Fruit fly (Drosophila melanogaster) whole organism, embryonic: ENCODE measurements around the gene Cka.
A peak's percentile ranks its signal among the peaks of the same experiment; 100 is the strongest.

Experiments
- Abd-B ChIP-seq: fragments of 200-800 bp; sonication (Bioruptor generic); optimal IDR thresholded peaks from 2 replicates; lab custom pipeline; 2018; ENCODE audit warnings: missing biosample characterization, mild to moderate bottlenecking, missing genetic modification characterization, moderate library complexity
- Atf-2 ChIP-seq: fragments of 200-800 bp; sonication (Bioruptor generic); optimal IDR thresholded peaks from 2 replicates; lab custom pipeline; 2016; ENCODE audit warnings: missing biosample characterization, missing genetic modification characterization
- Bgb ChIP-seq: fragments of 200-800 bp; sonication (Bioruptor generic); IDR thresholded peaks from 2 replicates; pipeline ENCODE4 v1.3.6; 2022; ENCODE audit warnings: missing biosample characterization, missing genetic modification characterization; ENCODE audit not compliant: partially characterized antibody
- Bteb2 ChIP-seq: fragments of 200-800 bp; sonication (Bioruptor generic); optimal IDR thresholded peaks from 2 replicates; lab custom pipeline; 2016; ENCODE audit warnings: missing biosample characterization, missing genetic modification characterization
- CG10274 ChIP-seq: fragments of 200-800 bp; sonication (Bioruptor generic); optimal IDR thresholded peaks from 3 replicates; lab custom pipeline; 2017; ENCODE audit warnings: missing biosample characterization, mild to moderate bottlenecking, missing genetic modification characterization
- CG10462 ChIP-seq: fragments of 200-800 bp; sonication (Bioruptor generic); optimal IDR thresholded peaks from 2 replicates; lab custom pipeline; 2016; ENCODE audit warnings: missing biosample characterization, missing genetic modification characterization
- CG11696 ChIP-seq: fragments of 200-800 bp; sonication (Bioruptor generic); IDR thresholded peaks from 2 replicates; pipeline ENCODE4 v1.3.6; 2022; ENCODE audit warnings: missing biosample characterization, missing genetic modification characterization
- CG12236 ChIP-seq: fragments of 200-800 bp; sonication (Bioruptor generic); optimal IDR thresholded peaks from 2 replicates; lab custom pipeline; 2016; ENCODE audit warnings: missing biosample characterization, missing genetic modification characterization
- CG12391 ChIP-seq: fragments of 200-800 bp; sonication (Bioruptor generic); optimal IDR thresholded peaks from 3 replicates; lab custom pipeline; 2018; ENCODE audit warnings: missing biosample characterization, mild to moderate bottlenecking, missing genetic modification characterization, moderate library complexity
- CG12744 ChIP-seq: fragments of 200-800 bp; sonication (Bioruptor generic); optimal IDR thresholded peaks from 2 replicates; lab custom pipeline; 2016; ENCODE audit warnings: missing biosample characterization, missing genetic modification characterization
- CG1647 ChIP-seq: fragments of 200-800 bp; sonication (Bioruptor generic); optimal IDR thresholded peaks from 3 replicates; lab custom pipeline; 2016; ENCODE audit warnings: missing biosample characterization, missing genetic modification characterization
- CG1832 ChIP-seq: fragments of 200-800 bp; sonication (Bioruptor generic); optimal IDR thresholded peaks from 2 replicates; lab custom pipeline; 2017; ENCODE audit warnings: missing biosample characterization, mild to moderate bottlenecking, missing genetic modification characterization, inconsistent platforms
- CG2116 ChIP-seq: fragments of 200-800 bp; sonication (Bioruptor generic); optimal IDR thresholded peaks from 3 replicates; lab custom pipeline; 2018; ENCODE audit warnings: missing biosample characterization, mild to moderate bottlenecking, missing genetic modification characterization
- CG2129 ChIP-seq: fragments of 200-800 bp; sonication (Bioruptor generic); IDR thresholded peaks from 2 replicates; pipeline ENCODE4 v1.3.6; 2022; ENCODE audit warnings: missing biosample characterization, missing genetic modification characterization; ENCODE audit not compliant: partially characterized antibody
- CG2202 ChIP-seq: fragments of 200-800 bp; sonication (Bioruptor generic); optimal IDR thresholded peaks from 2 replicates; lab custom pipeline; 2018; ENCODE audit warnings: missing biosample characterization, mild to moderate bottlenecking, missing genetic modification characterization
- CG30403 ChIP-seq: fragments of 200-800 bp; sonication (Bioruptor generic); optimal IDR thresholded peaks from 3 replicates; lab custom pipeline; 2016; ENCODE audit warnings: missing biosample characterization, missing genetic modification characterization
- CG4282 ChIP-seq: fragments of 200-800 bp; sonication (Bioruptor generic); optimal IDR thresholded peaks from 2 replicates; lab custom pipeline; 2016; ENCODE audit warnings: missing biosample characterization, missing genetic modification characterization
- CG4404 ChIP-seq: fragments of 200-800 bp; sonication (Bioruptor generic); IDR thresholded peaks from 2 replicates; pipeline ENCODE4 v1.3.6; 2022; ENCODE audit warnings: missing biosample characterization, missing genetic modification characterization
- CG6654 ChIP-seq: fragments of 200-800 bp; sonication (Bioruptor generic); optimal IDR thresholded peaks from 2 replicates; lab custom pipeline; 2017; ENCODE audit warnings: missing biosample characterization, mild to moderate bottlenecking, missing genetic modification characterization
- CG6689 ChIP-seq: fragments of 200-800 bp; sonication (Bioruptor generic); IDR thresholded peaks from 2 replicates; pipeline ENCODE4 v1.3.6; 2022; ENCODE audit warnings: missing biosample characterization, missing genetic modification characterization
- CG9817 ChIP-seq: fragments of 200-800 bp; sonication (Bioruptor generic); optimal IDR thresholded peaks from 2 replicates; lab custom pipeline; 2018; ENCODE audit warnings: missing biosample characterization, mild to moderate bottlenecking, missing genetic modification characterization, moderate library complexity
- Dfd ChIP-seq, 2 experiments: fragments of >200 bp; optimal IDR thresholded peaks; 2 replicates each; lab custom pipeline; 2017; ENCODE audit warnings: missing biosample characterization in 2 of 2, missing genetic modification characterization in 2 of 2
- Drgx ChIP-seq: fragments of 200-800 bp; sonication (Bioruptor generic); IDR thresholded peaks from 2 replicates; pipeline ENCODE4 v1.3.6; 2022; ENCODE audit warnings: missing biosample characterization, missing genetic modification characterization
- Ets65A ChIP-seq: fragments of 200-800 bp; sonication (Bioruptor generic); peaks from one replicate; lab custom pipeline; 2016; ENCODE audit warnings: missing biosample characterization, missing genetic modification characterization
- NC2β ChIP-seq: fragments of 200-800 bp; sonication (Bioruptor generic); optimal IDR thresholded peaks from 2 replicates; lab custom pipeline; 2016; ENCODE audit warnings: missing biosample characterization, missing genetic modification characterization
- Neu2 ChIP-seq: fragments of 200-800 bp; sonication (Bioruptor generic); optimal IDR thresholded peaks from 3 replicates; lab custom pipeline; 2016; ENCODE audit warnings: missing biosample characterization, missing genetic modification characterization, borderline replicate concordance
- Nf-YB ChIP-seq: fragments of 200-800 bp; sonication (Bioruptor generic); optimal IDR thresholded peaks from 3 replicates; lab custom pipeline; 2019; ENCODE audit warnings: missing biosample characterization, mild to moderate bottlenecking, missing genetic modification characterization, moderate library complexity
- Six4 ChIP-seq: fragments of 200-800 bp; sonication (Bioruptor generic); optimal IDR thresholded peaks from 2 replicates; lab custom pipeline; 2016; ENCODE audit warnings: missing biosample characterization, missing genetic modification characterization
- Sox100B ChIP-seq: fragments of 200-800 bp; sonication (Bioruptor generic); optimal IDR thresholded peaks from 3 replicates; lab custom pipeline; 2018; ENCODE audit warnings: missing biosample characterization, mild to moderate bottlenecking, missing genetic modification characterization
- YL-1 ChIP-seq: fragments of 200-800 bp; sonication (Bioruptor generic); optimal IDR thresholded peaks from 3 replicates; lab custom pipeline; 2017; ENCODE audit warnings: missing biosample characterization, mild to moderate bottlenecking, missing genetic modification characterization
- aop ChIP-seq: fragments of 200-800 bp; sonication (Bioruptor generic); IDR thresholded peaks from 2 replicates; pipeline ENCODE4 v1.3.6; 2022; ENCODE audit warnings: missing biosample characterization, missing genetic modification characterization
- bowl ChIP-seq: fragments of 200-800 bp; sonication (Bioruptor generic); IDR thresholded peaks from 2 replicates; pipeline ENCODE4 v1.3.6; 2022; ENCODE audit warnings: missing biosample characterization, missing genetic modification characterization
- cas ChIP-seq: fragments of 200-800 bp; sonication (Bioruptor generic); IDR thresholded peaks from 2 replicates; pipeline ENCODE4 v1.3.6; 2022; ENCODE audit warnings: missing biosample characterization, missing genetic modification characterization
- crc ChIP-seq: fragments of 200-800 bp; sonication (Bioruptor generic); optimal IDR thresholded peaks from 2 replicates; lab custom pipeline; 2016; ENCODE audit warnings: missing biosample characterization, missing genetic modification characterization
- croc ChIP-seq: fragments of 200-800 bp; sonication (Bioruptor generic); conservative IDR thresholded peaks from 3 replicates; pipeline ENCODE4 v1.3.6; 2022; ENCODE audit warnings: missing biosample characterization, missing genetic modification characterization
- emc ChIP-seq: fragments of 200-800 bp; sonication (Bioruptor generic); optimal IDR thresholded peaks from 2 replicates; lab custom pipeline; 2016; ENCODE audit warnings: missing biosample characterization, missing genetic modification characterization
- ems ChIP-seq: fragments of 200-800 bp; sonication (Bioruptor generic); optimal IDR thresholded peaks from 3 replicates; lab custom pipeline; 2016; ENCODE audit warnings: missing biosample characterization, missing genetic modification characterization
- gcm2 ChIP-seq: fragments of 200-800 bp; sonication (Bioruptor generic); optimal IDR thresholded peaks from 2 replicates; lab custom pipeline; 2016; ENCODE audit warnings: missing biosample characterization, missing genetic modification characterization
- grau ChIP-seq: fragments of 200-800 bp; optimal IDR thresholded peaks from 3 replicates; lab custom pipeline; 2019; ENCODE audit warnings: missing biosample characterization, mild to moderate bottlenecking, missing genetic modification characterization, moderate library complexity
- gro ChIP-seq: fragments of 200-800 bp; sonication (Bioruptor generic); optimal IDR thresholded peaks from 2 replicates; lab custom pipeline; 2016; ENCODE audit warnings: missing biosample characterization, missing genetic modification characterization
- ind ChIP-seq: fragments of 200-800 bp; sonication (Bioruptor generic); optimal IDR thresholded peaks from 3 replicates; lab custom pipeline; 2016; ENCODE audit warnings: missing biosample characterization, missing genetic modification characterization
- inv ChIP-seq: fragments of 200-800 bp; sonication (Bioruptor generic); IDR thresholded peaks from 2 replicates; pipeline ENCODE4 v1.3.6; 2022; ENCODE audit warnings: missing biosample characterization, missing genetic modification characterization; ENCODE audit not compliant: partially characterized antibody
- lmd ChIP-seq: fragments of 200-800 bp; sonication (Bioruptor generic); IDR thresholded peaks from 2 replicates; pipeline ENCODE4 v1.3.6; 2022; ENCODE audit warnings: missing biosample characterization, missing genetic modification characterization
- luna ChIP-seq: fragments of 200-800 bp; sonication (Bioruptor generic); optimal IDR thresholded peaks from 2 replicates; lab custom pipeline; 2016; ENCODE audit warnings: missing biosample characterization, missing genetic modification characterization
- onecut ChIP-seq: fragments of 200-800 bp; sonication (Bioruptor generic); IDR thresholded peaks from 2 replicates; pipeline ENCODE4 v1.3.6; 2022; ENCODE audit warnings: missing biosample characterization, missing genetic modification characterization
- pb ChIP-seq: fragments of 200-800 bp; sonication (Bioruptor generic); optimal IDR thresholded peaks from 3 replicates; lab custom pipeline; 2016; ENCODE audit warnings: missing biosample characterization, missing genetic modification characterization
- trem ChIP-seq: fragments of 200-800 bp; optimal IDR thresholded peaks from 3 replicates; lab custom pipeline; 2019; ENCODE audit warnings: missing biosample characterization, mild to moderate bottlenecking, missing genetic modification characterization, moderate library complexity
- tx ChIP-seq: fragments of 200-800 bp; sonication (Bioruptor generic); optimal IDR thresholded peaks from 2 replicates; lab custom pipeline; 2016; ENCODE audit warnings: missing biosample characterization, missing genetic modification characterization
- vfl ChIP-seq: fragments of 200-800 bp; sonication (Bioruptor generic); optimal IDR thresholded peaks from 2 replicates; lab custom pipeline; 2016; ENCODE audit warnings: missing biosample characterization, missing genetic modification characterization
- zfh1 ChIP-seq: fragments of 200-800 bp; sonication (Bioruptor generic); IDR thresholded peaks from 3 replicates; pipeline ENCODE4 v1.3.6; 2022; ENCODE audit warnings: missing biosample characterization, missing genetic modification characterization

Gene Cka

dm6 chr2L:7993984-7994854, 36.3 kb upstream of the Cka start, which contains the start of gene pes (continued):
- peak; percentile 63; the same call in 1 of the 2 replicates for TF ChIP-seq Bgb (GFP tag; lab: Robert Waterston, UW)
- peak; percentile 75 for TF ChIP-seq CG1832 (GFP tag; lab: Kevin White, UChicago)
- no peak for TF ChIP-seq CG12391 (tag; lab: Kevin White, UChicago)
- peak; percentile 80 for TF ChIP-seq grau (tag; lab: Kevin White, UChicago)
- TF ChIP-seq CG4282 (GFP tag; lab: Kevin White, UChicago) = peak; percentile 37
- TF ChIP-seq croc (GFP tag; lab: Robert Waterston, UW) = peak; percentile 95
- TF ChIP-seq CG2202 (tag; lab: Kevin White, UChicago) = peak; percentile 25
- TF ChIP-seq gro (GFP tag; lab: Kevin White, UChicago) = peak; percentile 92
- peak; percentile 71 for TF ChIP-seq vfl (GFP tag; lab: Kevin White, UChicago)
- peak; percentile 84 for TF ChIP-seq CG9817 (tag; lab: Kevin White, UChicago)
- no peak for TF ChIP-seq Nf-YB
- TF ChIP-seq Neu2 = peak; percentile 62
- peak; percentile 94 for TF ChIP-seq Drgx (GFP tag; lab: Robert Waterston, UW)
- no peak for TF ChIP-seq CG12236 (GFP tag; lab: Kevin White, UChicago)
- TF ChIP-seq Atf-2 = peak; percentile 86
- no peak for TF ChIP-seq luna (GFP tag; lab: Kevin White, UChicago)
- no peak for TF ChIP-seq YL-1 (GFP tag; lab: Kevin White, UChicago)
- TF ChIP-seq zfh1 (GFP tag; lab: Robert Waterston, UW) = no peak; the same call in 2 of the 3 replicates
- peak; percentile 94 for TF ChIP-seq ems
- no peak for TF ChIP-seq tx (GFP tag; lab: Kevin White, UChicago)
- peak; percentile 97 for TF ChIP-seq CG4404
- TF ChIP-seq CG6689 (GFP tag; lab: Robert Waterston, UW) = peak; percentile 95
- TF ChIP-seq pb (GFP tag; lab: Kevin White, UChicago) = peak; percentile 83
- TF ChIP-seq ind (GFP tag; lab: Kevin White, UChicago) = peak; percentile 93
- TF ChIP-seq CG10462 (GFP tag; lab: Kevin White, UChicago) = peak; percentile 69
- peak; percentile 93 for TF ChIP-seq Sox100B (GFP tag; lab: Kevin White, UChicago)
- no peak for TF ChIP-seq gcm2
- peak; percentile 81 for TF ChIP-seq CG11696 (GFP tag; lab: Robert Waterston, UW)
- peak; percentile 35; the same call in 1 of the 2 replicates for TF ChIP-seq aop (GFP tag; lab: Robert Waterston, UW)
- peak; percentile 87 for TF ChIP-seq CG1647 (GFP tag; lab: Kevin White, UChicago)
- TF ChIP-seq Ets65A (GFP tag; lab: Kevin White, UChicago) = peak; percentile 98
- TF ChIP-seq emc = peak; percentile 70
- TF ChIP-seq Abd-B (GFP tag; lab: Kevin White, UChicago) = peak; percentile 95
- TF ChIP-seq onecut = peak; percentile 85
- TF ChIP-seq lmd (GFP tag; lab: Robert Waterston, UW) = no peak
- peak; percentile 79 for TF ChIP-seq Bteb2 (GFP tag; lab: Kevin White, UChicago)
- peak; percentile 36 for TF ChIP-seq CG30403 (GFP tag; lab: Kevin White, UChicago)
- peak; percentile 58 for TF ChIP-seq CG12744 (GFP tag; lab: Kevin White, UChicago)
- no peak for TF ChIP-seq NC2β (GFP tag; lab: Kevin White, UChicago)
- no peak for TF ChIP-seq CG2129 (GFP tag; lab: Robert Waterston, UW)
- TF ChIP-seq Six4 (GFP tag; lab: Kevin White, UChicago) = peak; percentile 90
- peak; percentile 72 for TF ChIP-seq CG2116 (GFP tag; lab: Kevin White, UChicago)
- peak; percentile 99 for TF ChIP-seq CG10274 (GFP tag; lab: Kevin White, UChicago)
- TF ChIP-seq cas (GFP tag; lab: Robert Waterston, UW) = peak; percentile 79
- TF ChIP-seq CG6654 (GFP tag; lab: Kevin White, UChicago) = peak; percentile 81
- no peak for TF ChIP-seq Dfd (GFP tag; optimal IDR thresholded peaks at IDR 0.05; lab: Kevin White, UChicago)
- TF ChIP-seq crc (GFP tag; lab: Kevin White, UChicago) = peak; percentile 84
- TF ChIP-seq bowl (GFP tag; lab: Robert Waterston, UW) = 0 out of 2 replicates have a peak, but pooled peaks have one; percentile 50
- TF ChIP-seq inv (GFP tag; lab: Robert Waterston, UW) = peak; percentile 43; the same call in 1 of the 2 replicates
- TF ChIP-seq trem (tag; lab: Kevin White, UChicago) = peak; percentile 72
